Worm (Caenorhabditis elegans) whole organism, mixed stage, embryonic: ENCODE measurements around the gene ZC190.8.
"Not testable (repeated sequence)": the region's sequence is repeated elsewhere in the genome, so short reads cannot be mapped to it uniquely, and the experiment has no call there.

Source experiments
- bed-3 ChIP-seq: fragments of 200-800 bp; sonication (Bioruptor generic); optimal IDR thresholded peaks from 3 replicates; lab custom pipeline; 2018; ENCODE audit warnings: mild to moderate bottlenecking, missing genetic modification characterization, moderate library complexity, missing compliant biosample characterization
- blmp-1 ChIP-seq: fragments of 150-350 bp; optimal IDR thresholded peaks from 2 replicates; lab custom pipeline; 2014; ENCODE audit warnings: missing biosample characterization, missing genetic modification characterization
- ceh-39 ChIP-seq: fragments of 150-350 bp; optimal IDR thresholded peaks from 2 replicates; lab custom pipeline; 2014; ENCODE audit warnings: missing biosample characterization, missing genetic modification characterization
- ceh-43 ChIP-seq: fragments of 200-800 bp; sonication (Bioruptor generic); optimal IDR thresholded peaks from 2 replicates; lab custom pipeline; 2018; ENCODE audit warnings: mild to moderate bottlenecking, missing genetic modification characterization, moderate library complexity, missing compliant biosample characterization
- ceh-83 ChIP-seq: fragments of 200-800 bp; sonication (Bioruptor generic); optimal IDR thresholded peaks from 2 replicates; lab custom pipeline; 2018; ENCODE audit warnings: mild to moderate bottlenecking, missing genetic modification characterization, missing compliant biosample characterization
- ces-1 ChIP-seq: fragments of 150-350 bp; optimal IDR thresholded peaks from 2 replicates; lab custom pipeline; 2014; ENCODE audit warnings: missing biosample characterization, missing genetic modification reagents, missing genetic modification characterization
- cnd-1 ChIP-seq: fragments of 200-800 bp; sonication (Bioruptor generic); optimal IDR thresholded peaks from 2 replicates; lab custom pipeline; 2018; ENCODE audit warnings: mild to moderate bottlenecking, missing genetic modification characterization, missing compliant biosample characterization
- drap-1 ChIP-seq: fragments of 200-800 bp; sonication (Bioruptor generic); optimal IDR thresholded peaks from 3 replicates; lab custom pipeline; 2018; ENCODE audit warnings: mild to moderate bottlenecking, missing genetic modification characterization, missing compliant biosample characterization
- elt-3 ChIP-seq: fragments of 150-350 bp; optimal IDR thresholded peaks from 2 replicates; lab custom pipeline; 2014; ENCODE audit warnings: missing biosample characterization, missing genetic modification characterization
- flh-1 ChIP-seq: fragments of 200-800 bp; sonication (Bioruptor generic); optimal IDR thresholded peaks from 2 replicates; lab custom pipeline; 2018; ENCODE audit warnings: mild to moderate bottlenecking, missing genetic modification characterization, moderate library complexity, missing compliant biosample characterization
- ham-2 ChIP-seq: fragments of 200-800 bp; sonication (Bioruptor generic); optimal IDR thresholded peaks from 2 replicates; lab custom pipeline; 2018; ENCODE audit warnings: mild to moderate bottlenecking, missing genetic modification characterization, missing compliant biosample characterization
- hlh-1 ChIP-seq: fragments of 150-350 bp; optimal IDR thresholded peaks from 2 replicates; lab custom pipeline; 2014; ENCODE audit warnings: missing biosample characterization, missing genetic modification reagents, missing genetic modification characterization
- lin-13 ChIP-seq: fragments of 150-350 bp; optimal IDR thresholded peaks from 2 replicates; lab custom pipeline; 2014; ENCODE audit warnings: missing biosample characterization, missing genetic modification characterization
- lin-32 ChIP-seq: fragments of 200-800 bp; sonication (Bioruptor generic); optimal IDR thresholded peaks from 2 replicates; lab custom pipeline; 2018; ENCODE audit warnings: mild to moderate bottlenecking, missing genetic modification characterization, missing compliant biosample characterization
- lsy-2 ChIP-seq: fragments of 150-350 bp; optimal IDR thresholded peaks from 2 replicates; lab custom pipeline; 2014; ENCODE audit warnings: missing biosample characterization, missing genetic modification characterization
- mab-5 ChIP-seq: fragments of 150-350 bp; optimal IDR thresholded peaks from 2 replicates; lab custom pipeline; 2014; ENCODE audit warnings: missing biosample characterization, missing genetic modification characterization
- mls-2 ChIP-seq: sonication (generic microtip); optimal IDR thresholded peaks from 2 replicates; lab custom pipeline; 2016; ENCODE audit warnings: mild to moderate bottlenecking, missing genetic modification characterization, moderate library complexity, missing compliant biosample characterization
- nhr-12 ChIP-seq: fragments of 150-350 bp; optimal IDR thresholded peaks from 2 replicates; lab custom pipeline; 2014; ENCODE audit warnings: missing biosample characterization, missing genetic modification characterization
- nhr-2 ChIP-seq: fragments of 150-350 bp; optimal IDR thresholded peaks from 2 replicates; lab custom pipeline; 2014; ENCODE audit warnings: missing biosample characterization, missing genetic modification characterization
- nhr-28 ChIP-seq: fragments of 150-350 bp; optimal IDR thresholded peaks from 2 replicates; lab custom pipeline; 2014; ENCODE audit warnings: missing biosample characterization, missing genetic modification characterization
- nhr-76 ChIP-seq: sonication (generic microtip); optimal IDR thresholded peaks from 2 replicates; lab custom pipeline; 2017; ENCODE audit warnings: missing biosample characterization, missing genetic modification characterization
- sem-2 ChIP-seq: fragments of 200-800 bp; sonication (Bioruptor generic); optimal IDR thresholded peaks from 2 replicates; lab custom pipeline; 2018; ENCODE audit warnings: mild to moderate bottlenecking, missing genetic modification characterization, missing compliant biosample characterization
- snpc-4 ChIP-seq: fragments of 150-350 bp; optimal IDR thresholded peaks from 2 replicates; lab custom pipeline; 2014; ENCODE audit warnings: missing biosample characterization, missing genetic modification characterization
- sptf-1 ChIP-seq: sonication (generic microtip); optimal IDR thresholded peaks from 2 replicates; lab custom pipeline; 2017; ENCODE audit warnings: mild to moderate bottlenecking, missing genetic modification characterization, moderate library complexity, missing compliant biosample characterization
- unc-120 ChIP-seq: sonication (generic microtip); optimal IDR thresholded peaks from 2 replicates; lab custom pipeline; 2017; ENCODE audit warnings: missing genetic modification characterization, missing compliant biosample characterization; ENCODE audit not compliant: poor library complexity, severe bottlenecking
- unc-39 ChIP-seq: fragments of 150-350 bp; optimal IDR thresholded peaks from 2 replicates; lab custom pipeline; 2014; ENCODE audit warnings: missing biosample characterization, missing genetic modification characterization
- unc-62 ChIP-seq: fragments of 150-350 bp; optimal IDR thresholded peaks from 2 replicates; lab custom pipeline; 2014; ENCODE audit warnings: missing biosample characterization, missing genetic modification reagents, missing genetic modification characterization
- zip-8 ChIP-seq: fragments of 150-350 bp; optimal IDR thresholded peaks from 2 replicates; lab custom pipeline; 2014; ENCODE audit warnings: missing biosample characterization, missing genetic modification characterization
- ztf-11 ChIP-seq: fragments of 150-350 bp; optimal IDR thresholded peaks from 2 replicates; lab custom pipeline; 2014; ENCODE audit warnings: missing biosample characterization, missing genetic modification characterization

ZC190.8 gene

DNA sequence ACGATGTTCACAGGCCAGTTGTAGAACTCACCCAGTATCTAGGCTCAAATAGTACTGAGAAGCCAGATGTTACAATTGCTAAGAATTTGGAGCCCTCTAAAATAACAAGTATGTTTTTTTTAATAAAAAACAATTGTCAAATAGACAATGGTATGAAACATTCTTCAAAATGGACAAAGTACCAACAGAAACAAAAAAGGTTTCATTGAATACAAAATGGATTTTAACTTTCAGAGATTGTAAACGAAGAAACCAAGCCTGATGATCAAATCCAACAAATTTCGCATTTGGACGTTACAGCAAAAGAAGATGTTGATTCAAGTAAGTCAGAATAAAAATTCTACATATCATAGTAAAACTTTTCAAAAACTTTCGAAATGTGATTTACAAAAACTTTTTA is 39.5 kb upstream of the ZC190.8 start, which contains the start of gene ZC196.9:
ZC196.9 (minus strand) TSS at position 101 of the 400 bp plus-strand sequence.
- TF ChIP-seq mls-2 (tag; lab: Kevin White, UChicago) = no peak
- TF ChIP-seq lsy-2 = no peak
- TF ChIP-seq zip-8 = no peak
- TF ChIP-seq flh-1 (GFP tag; lab: Kevin White, UChicago) = no peak
- TF ChIP-seq lin-32 (GFP tag; lab: Kevin White, UChicago) = no peak
- TF ChIP-seq unc-39 (tag; lab: Kevin White, UChicago) = no peak
- TF ChIP-seq cnd-1 (tag; lab: Kevin White, UChicago) = no peak
- TF ChIP-seq lin-13 (tag; lab: Kevin White, UChicago) = no peak
- TF ChIP-seq drap-1 (GFP tag; lab: Kevin White, UChicago) = no peak
- no peak for TF ChIP-seq ztf-11 (tag; lab: Kevin White, UChicago)
- no peak for TF ChIP-seq ceh-39
- no peak for TF ChIP-seq elt-3 (tag; lab: Kevin White, UChicago)
- TF ChIP-seq sem-2 (GFP tag; lab: Kevin White, UChicago) = no peak
- no peak for TF ChIP-seq snpc-4 (tag; lab: Kevin White, UChicago)
- no peak for TF ChIP-seq sptf-1

DNA sequence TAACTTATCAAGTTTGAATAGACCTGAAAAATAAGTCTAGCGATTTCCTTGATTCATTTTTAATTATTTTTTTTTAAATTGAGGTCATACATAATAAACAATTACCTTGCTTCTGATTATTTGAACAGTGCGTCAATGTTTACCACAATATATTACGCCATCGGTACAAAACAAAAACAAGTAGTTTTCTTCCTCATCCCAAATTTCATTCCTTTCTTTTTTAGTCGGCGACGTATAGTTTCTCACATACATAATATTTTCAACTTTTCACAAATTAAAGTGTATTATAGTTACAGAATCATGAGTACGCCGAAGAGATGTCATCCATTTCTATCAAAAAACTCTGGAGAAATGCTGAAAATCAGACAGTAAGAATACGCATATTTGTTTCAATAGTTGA is 38.6 kb upstream of the ZC190.8 start, which contains the start of gene droe-8:
droe-8 (plus strand) TSS at position 301 of the 400 bp plus-strand sequence.
- TF ChIP-seq unc-62 (GFP tag; lab: Kevin White, UChicago); nhr-76 (tag; lab: Kevin White, UChicago); sptf-1: not testable (repeated sequence)
- TF ChIP-seq, all 35 proteins: peak for 0; not testable (repeated sequence) for 35

DNA sequence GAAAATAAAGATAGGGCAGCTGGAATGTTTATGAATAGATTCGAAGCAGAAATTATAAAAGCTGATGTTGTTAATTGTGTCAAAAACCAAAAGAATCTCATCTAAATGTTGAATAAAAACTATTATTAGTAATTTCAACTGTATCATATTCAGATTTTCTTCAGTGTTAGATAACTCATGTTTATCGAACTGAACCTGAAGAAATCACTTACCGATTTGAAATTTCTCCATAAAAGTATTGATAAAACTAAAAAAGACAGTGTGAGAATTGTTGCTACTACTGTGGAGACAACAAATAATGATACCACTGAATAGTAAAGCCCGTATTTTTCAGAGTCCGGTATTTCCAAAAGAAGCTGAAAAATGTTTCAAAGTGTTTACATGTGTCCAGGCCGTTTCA is 34.6 kb upstream of the ZC190.8 start, which contains the start of gene ZC196.8:
ZC196.8 (minus strand) TSS at position 101 of the 400 bp plus-strand sequence.
- not testable (repeated sequence) for TF ChIP-seq blmp-1 (tag; lab: Kevin White, UChicago); nhr-2; ceh-83

DNA sequence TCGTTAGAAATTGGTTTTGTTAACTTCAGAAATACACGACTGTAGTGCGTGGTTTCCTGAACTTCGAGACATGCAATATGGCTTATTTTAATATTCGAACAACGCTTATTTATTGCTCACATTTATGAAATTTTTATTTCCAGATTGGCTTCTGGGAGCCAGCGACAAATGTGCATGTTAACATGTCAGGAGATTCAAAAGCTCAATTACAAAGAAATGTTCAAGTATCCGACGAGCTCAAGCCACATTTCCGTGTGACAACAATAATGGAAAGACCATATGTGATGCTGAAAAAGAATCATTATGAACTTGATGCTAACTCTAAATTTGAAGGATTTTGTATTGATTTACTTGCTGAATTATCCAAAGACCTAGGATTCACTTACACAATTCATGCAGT is 30.8 kb upstream of the ZC190.8 start:
- TF ChIP-seq sem-2 (GFP tag; lab: Kevin White, UChicago) (no peak), bed-3 (GFP tag; lab: Kevin White, UChicago) (no peak), ceh-43 (no peak), ham-2 (GFP tag; lab: Kevin White, UChicago) (no peak), unc-120 (tag; lab: Kevin White, UChicago) (no peak), flh-1 (GFP tag; lab: Kevin White, UChicago) (no peak), hlh-1 (tag; lab: Kevin White, UChicago) (no peak), nhr-12 (tag; lab: Kevin White, UChicago) (no peak), snpc-4 (tag; lab: Kevin White, UChicago) (no peak), zip-8 (no peak), ces-1 (GFP tag; lab: Kevin White, UChicago) (no peak), drap-1 (GFP tag; lab: Kevin White, UChicago) (no peak), lin-32 (GFP tag; lab: Kevin White, UChicago) (no peak)
- TF ChIP-seq, all 35 proteins: peak for 0

DNA sequence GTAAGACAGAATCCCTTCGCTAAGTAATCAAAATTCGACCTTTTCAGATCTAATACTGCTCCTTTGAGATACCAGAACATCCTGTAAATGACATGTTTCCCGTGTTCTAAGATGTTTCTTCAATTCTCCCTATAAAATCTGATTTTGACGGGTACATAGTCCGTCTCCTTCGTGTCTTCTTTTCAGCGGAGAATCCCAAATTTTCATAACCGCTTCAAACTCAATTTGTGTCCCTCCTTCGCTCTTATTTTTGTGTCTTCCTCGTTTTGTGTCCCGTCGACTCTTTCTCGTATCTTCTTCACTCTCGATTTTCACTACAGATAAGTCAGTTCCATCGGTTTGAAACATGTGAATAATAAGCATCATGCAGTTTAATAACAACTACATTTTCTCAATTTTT is 28.6 kb upstream of the ZC190.8 start, which contains the start of gene glr-5:
glr-5 (plus strand) TSS at position 321 of the 400 bp plus-strand sequence.
- TF ChIP-seq unc-120 (tag; lab: Kevin White, UChicago) (no peak), ces-1 (GFP tag; lab: Kevin White, UChicago) (peak; percentile 86)

DNA sequence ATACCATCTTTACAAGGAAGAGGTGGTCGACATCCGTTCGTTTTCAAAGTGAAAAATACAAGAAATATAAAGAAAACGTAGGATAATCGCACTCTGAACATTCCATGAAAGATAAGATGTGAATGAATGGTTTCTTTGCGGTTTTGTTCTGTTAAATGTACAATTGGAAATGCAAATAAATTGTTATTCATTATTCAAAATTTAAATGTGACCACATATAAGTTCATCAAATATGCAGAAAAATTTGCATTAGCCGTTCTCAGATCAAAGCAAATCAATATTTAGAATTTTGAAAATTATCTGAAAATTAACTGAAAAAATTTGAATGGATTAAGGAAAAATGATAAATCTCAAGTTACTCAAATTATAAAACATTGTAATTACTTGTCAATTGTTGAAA is 24.3 kb upstream of the ZC190.8 start, which contains the start of gene ZC178.2:
ZC178.2 (minus strand) TSS at position 101 of the 400 bp plus-strand sequence.
- TF ChIP-seq cnd-1 (tag; lab: Kevin White, UChicago) (no peak), lin-13 (tag; lab: Kevin White, UChicago) (no peak), flh-1 (GFP tag; lab: Kevin White, UChicago) (no peak), lsy-2 (no peak), nhr-28 (tag; lab: Kevin White, UChicago) (no peak), nhr-12 (tag; lab: Kevin White, UChicago) (no peak), mab-5 (no peak), zip-8 (no peak), blmp-1 (tag; lab: Kevin White, UChicago) (no peak)
- TF ChIP-seq, all 35 proteins: peak for 0
